Fruit fly (Drosophila melanogaster) whole organism, pupa: ENCODE results near the gene chm.

Experiments
- CG14655 ChIP-seq: fragments of 200-800 bp; sonication (Bioruptor generic); optimal IDR thresholded peaks from 3 replicates; lab custom pipeline; 2017; ENCODE audit warnings: mild to moderate bottlenecking, missing biosample characterization, missing genetic modification reagents, missing genetic modification characterization
- CG17806 ChIP-seq: fragments of 200-800 bp; sonication (Bioruptor generic); optimal IDR thresholded peaks from 2 replicates; lab custom pipeline; 2018; ENCODE audit warnings: missing biosample characterization, mild to moderate bottlenecking, missing genetic modification characterization, moderate library complexity
- CG8301 ChIP-seq: fragments of 200-800 bp; sonication (Bioruptor generic); optimal IDR thresholded peaks from 2 replicates; lab custom pipeline; 2018; ENCODE audit warnings: missing biosample characterization, mild to moderate bottlenecking, missing genetic modification characterization
- CG9948 ChIP-seq: fragments of 200-800 bp; sonication (Bioruptor generic); optimal IDR thresholded peaks from 2 replicates; lab custom pipeline; 2018; ENCODE audit warnings: missing biosample characterization, mild to moderate bottlenecking, missing genetic modification characterization, moderate library complexity
- D1 ChIP-seq: fragments of 200-800 bp; sonication (Bioruptor generic); optimal IDR thresholded peaks from 2 replicates; lab custom pipeline; 2018; ENCODE audit warnings: missing biosample characterization, mild to moderate bottlenecking, missing genetic modification characterization, moderate library complexity
- Ets98B ChIP-seq: fragments of 200-800 bp; sonication (Bioruptor generic); IDR thresholded peaks from 2 replicates; pipeline ENCODE4 v1.3.6; 2022; ENCODE audit warnings: missing biosample characterization, missing genetic modification characterization
- Pif1B ChIP-seq: fragments of 200-800 bp; sonication (Bioruptor generic); optimal IDR thresholded peaks from 3 replicates; lab custom pipeline; 2016; ENCODE audit warnings: missing biosample characterization, missing genetic modification characterization

DNA sequence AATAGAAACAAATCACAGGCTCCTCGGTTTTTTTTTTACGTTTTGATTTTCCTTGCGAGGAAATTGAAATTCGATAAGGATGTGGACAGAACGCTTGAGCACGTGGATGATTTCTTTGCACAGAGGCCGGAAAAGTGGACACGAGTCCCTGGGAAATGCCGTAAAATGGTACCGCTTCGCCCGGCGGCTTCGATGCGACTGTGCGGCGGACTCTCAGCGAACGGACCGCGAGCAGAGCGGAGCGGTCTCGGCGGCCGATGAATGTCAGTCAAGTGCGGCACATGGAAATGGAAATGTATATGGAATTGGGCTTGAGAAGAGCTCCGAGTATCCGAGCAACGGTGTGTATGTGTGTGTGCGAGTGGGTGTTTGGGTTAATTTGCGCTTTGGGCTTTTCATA, 38.7 kb downstream of the chm start, which contains the start of gene santa-maria:
- TF ChIP-seq CG9948, result no peak
- TF ChIP-seq CG17806 (tag; lab: Kevin White, UChicago), result no peak
- no peak for TF ChIP-seq Ets98B (GFP tag; lab: Robert Waterston, UW)
- TF ChIP-seq D1 (tag; lab: Kevin White, UChicago), result no peak
- TF ChIP-seq CG14655 (GFP tag; lab: Kevin White, UChicago), result no peak
- no peak for TF ChIP-seq Pif1B (GFP tag; lab: Kevin White, UChicago)
- TF ChIP-seq CG8301 (tag; lab: Kevin White, UChicago), result no peak
